Fruit fly (Drosophila melanogaster): Measurements from ENCODE around the gene CG16704.
A peak's percentile ranks its signal among the peaks of the same experiment; 100 is the strongest.

CG16704 gene

DNA sequence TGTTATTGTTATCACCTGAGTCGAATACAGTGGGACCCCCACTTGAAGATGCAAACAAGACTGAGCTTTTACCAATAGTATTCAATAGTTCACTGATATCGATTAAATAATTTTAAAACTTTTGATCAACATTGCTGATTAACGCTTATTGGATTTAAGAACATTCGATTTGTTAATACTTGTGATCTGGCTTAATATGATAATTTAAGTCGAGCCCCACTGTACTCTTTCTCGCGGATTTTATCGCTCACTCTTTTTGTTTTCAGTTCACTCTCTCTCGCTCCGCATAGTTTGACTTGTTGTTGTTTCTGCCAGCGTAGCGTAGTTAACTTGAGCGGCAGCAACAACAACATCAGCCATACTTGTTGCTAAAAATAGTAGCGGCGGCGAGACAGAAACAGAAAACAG lies 36.7 kb downstream of the CG16704 start (continued):
- TF ChIP-seq sim (GFP tag; IDR thresholded peaks at IDR 0.05) = peak; percentile 92
- TF ChIP-seq Rx (GFP tag; IDR thresholded peaks at IDR 0.05) = peak; percentile 96
- peak; percentile 99 for TF ChIP-seq CG12391 (tag; optimal IDR thresholded peaks at IDR 0.05)
- TF ChIP-seq dysf (GFP tag; IDR thresholded peaks at IDR 0.05) = peak; percentile 99
- no peak for TF ChIP-seq Bgb (GFP tag; IDR thresholded peaks at IDR 0.05; ENCODE audit: partially characterized antibody)
- peak; percentile 98 for TF ChIP-seq CG10366 (GFP tag; IDR thresholded peaks at IDR 0.05)
- TF ChIP-seq NfI (GFP tag; optimal IDR thresholded peaks at IDR 0.05) = peak; percentile 99
- TF ChIP-seq CG11560 (tag; IDR thresholded peaks at IDR 0.05) = peak; percentile 88
- peak; percentile 97 for TF ChIP-seq repo (GFP tag; optimal IDR thresholded peaks at IDR 0.05)
- peak; percentile 92 for TF ChIP-seq da (GFP tag; optimal IDR thresholded peaks at IDR 0.05)
- peak; percentile 97 for TF ChIP-seq CG14441 (GFP tag; IDR thresholded peaks at IDR 0.05)
- TF ChIP-seq fd64A (GFP tag; optimal IDR thresholded peaks at IDR 0.05) = peak; percentile 98
- peak; percentile 98 for TF ChIP-seq ems (GFP tag; optimal IDR thresholded peaks at IDR 0.05)
- peak; percentile 93 for TF ChIP-seq dati (GFP tag; IDR thresholded peaks at IDR 0.05)
- no peak for TF ChIP-seq HLHmδ (GFP tag; optimal IDR thresholded peaks at IDR 0.05)
- peak; percentile 94 for TF ChIP-seq cas (GFP tag; IDR thresholded peaks at IDR 0.05)
- TF ChIP-seq ERR (GFP tag; optimal IDR thresholded peaks at IDR 0.05) = peak; percentile 97
- TF ChIP-seq CG12299 (tag; optimal IDR thresholded peaks at IDR 0.05) = peak; percentile 98
- peak; percentile 56 for TF ChIP-seq CG15479 (GFP tag; optimal IDR thresholded peaks at IDR 0.05)
- TF ChIP-seq D19B (GFP tag; optimal IDR thresholded peaks at IDR 0.05) = peak; percentile 93
- TF ChIP-seq CG34224 (GFP tag; IDR thresholded peaks at IDR 0.05; ENCODE audit: partially characterized antibody) = no peak
- TF ChIP-seq pnt (GFP tag; optimal IDR thresholded peaks at IDR 0.05) = peak; percentile 98
- TF ChIP-seq slp2 (GFP tag; optimal IDR thresholded peaks at IDR 0.05) = peak; percentile 97
- TF ChIP-seq ab (GFP tag; optimal IDR thresholded peaks at IDR 0.05) = peak; percentile 94
- TF ChIP-seq fd3F (GFP tag; optimal IDR thresholded peaks at IDR 0.05) = peak; percentile 96
- no peak for TF ChIP-seq Sin3A (optimal IDR thresholded peaks at IDR 0.05)
- no peak for TF ChIP-seq CG16813 (GFP tag; IDR thresholded peaks at IDR 0.05; ENCODE audit: partially characterized antibody)
- TF ChIP-seq Side (GFP tag; optimal IDR thresholded peaks at IDR 0.05) = peak; percentile 99
- peak; percentile 97 for TF ChIP-seq ac (GFP tag; optimal IDR thresholded peaks at IDR 0.05)
- no peak for TF ChIP-seq inv (GFP tag; IDR thresholded peaks at IDR 0.05; ENCODE audit: partially characterized antibody)
- peak; percentile 97 for TF ChIP-seq disco-r (GFP tag; optimal IDR thresholded peaks at IDR 0.05)
- TF ChIP-seq ATbp (GFP tag; optimal IDR thresholded peaks at IDR 0.05) = peak; percentile 99
- TF ChIP-seq usp (GFP tag; optimal IDR thresholded peaks at IDR 0.05) = no peak
- peak; percentile 97 for TF ChIP-seq CG6854 (GFP tag; optimal IDR thresholded peaks at IDR 0.05)
- TF ChIP-seq CG1024 (GFP tag; IDR thresholded peaks at IDR 0.05) = peak; percentile 94
- peak; percentile 98 for TF ChIP-seq Chrac-16 (GFP tag; optimal IDR thresholded peaks at IDR 0.05)
- TF ChIP-seq CG14965 (GFP tag; optimal IDR thresholded peaks at IDR 0.05; ENCODE audit: borderline replicate concordance) = peak; percentile 87
- TF ChIP-seq CG4360 (GFP tag; IDR thresholded peaks at IDR 0.05) = peak; percentile 97
- TF ChIP-seq CG10147 (GFP tag; optimal IDR thresholded peaks at IDR 0.05) = peak; percentile 98
- peak; percentile 97 for TF ChIP-seq CG32772 (GFP tag; IDR thresholded peaks at IDR 0.05)
- TF ChIP-seq kay (GFP tag; optimal IDR thresholded peaks at IDR 0.05) = peak; percentile 95
- no peak for TF ChIP-seq cg (GFP tag; optimal IDR thresholded peaks at IDR 0.05)
- no peak for TF ChIP-seq ato (GFP tag; IDR thresholded peaks at IDR 0.05; ENCODE audit: partially characterized antibody)
- peak; percentile 98 for TF ChIP-seq CG1603 (tag; optimal IDR thresholded peaks at IDR 0.05)
- peak; percentile 98 for TF ChIP-seq CG17568 (GFP tag; optimal IDR thresholded peaks at IDR 0.05)
- peak; percentile 98 for TF ChIP-seq Rfx (GFP tag; IDR thresholded peaks at IDR 0.05)
- TF ChIP-seq CG13296 (GFP tag; optimal IDR thresholded peaks at IDR 0.05) = peak; percentile 98
- TF ChIP-seq CG7928 (GFP tag; optimal IDR thresholded peaks at IDR 0.05) = peak; percentile 81
- peak; percentile 96 for TF ChIP-seq Max (GFP tag; optimal IDR thresholded peaks at IDR 0.05)
- TF ChIP-seq CG13287 (GFP tag; IDR thresholded peaks at IDR 0.05; ENCODE audit: partially characterized antibody) = peak; percentile 35
- TF ChIP-seq Taf1 (GFP tag; IDR thresholded peaks at IDR 0.05) = peak; percentile 98

Data from whole organism, embryonic.